Fruit fly (Drosophila melanogaster): Measurements from ENCODE around the gene CG33340.

DNA sequence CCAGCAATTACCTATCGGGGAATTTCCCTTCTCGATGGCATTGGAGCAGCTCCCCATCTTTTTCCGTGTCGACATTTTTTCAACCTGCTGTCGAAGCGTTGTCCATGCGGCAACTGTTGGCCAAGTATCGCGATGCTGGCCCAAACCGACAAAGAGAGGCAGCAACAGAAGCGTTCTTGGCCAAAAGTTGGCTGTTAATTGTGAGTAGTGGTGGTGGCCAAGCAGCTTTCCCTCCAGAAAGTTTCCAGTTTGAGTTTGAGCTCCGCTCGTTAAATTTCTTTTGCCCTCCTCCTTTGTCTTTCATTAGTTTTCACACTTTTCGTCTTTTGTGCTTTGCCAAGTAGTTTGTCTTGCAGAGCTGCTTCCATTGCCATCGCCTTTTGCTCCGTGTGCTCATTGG, 9.7 kb downstream of the CG33340 start, which contains the start of gene CG17782:
- TF ChIP-seq CG8478 (optimal IDR thresholded peaks at IDR 0.05) = no peak
- TF ChIP-seq CTCF (optimal IDR thresholded peaks at IDR 0.05) = no peak
